Fruit fly (Drosophila melanogaster): ENCODE data around the gene drm.

DNA sequence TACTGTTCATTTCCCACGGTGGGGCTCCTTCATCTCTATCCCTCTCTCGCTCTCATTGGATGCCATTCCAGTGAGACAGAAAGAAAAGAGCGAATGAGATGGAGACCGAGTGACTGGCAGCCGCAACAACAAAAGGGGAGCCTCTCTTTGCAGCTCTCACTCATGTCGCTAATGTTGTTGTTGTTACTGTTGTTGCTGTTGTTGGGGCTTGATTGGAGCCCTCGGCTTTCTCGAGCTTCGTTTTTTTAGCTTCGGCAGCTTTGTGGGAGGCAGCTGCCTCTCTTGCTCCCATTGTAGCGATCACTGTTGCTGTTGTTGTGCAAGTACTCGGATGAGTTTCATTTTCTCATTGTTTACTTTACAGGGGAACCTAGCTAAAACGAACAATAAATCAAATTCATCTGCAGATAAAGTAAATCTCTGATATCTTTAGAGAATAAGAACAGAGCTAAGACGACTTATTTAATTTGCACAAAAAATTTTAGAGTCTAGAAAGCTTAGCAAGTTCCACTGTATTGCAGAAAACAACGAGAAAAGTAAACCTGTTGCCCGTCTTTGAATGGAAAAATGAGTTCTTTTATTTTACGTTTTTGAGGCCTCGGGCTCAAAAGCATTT lies 4.7 kb upstream of the drm start:
- TF ChIP-seq psq (GFP tag; optimal IDR thresholded peaks at IDR 0.05), result peak; percentile 50
- TF ChIP-seq Mio (GFP tag; optimal IDR thresholded peaks at IDR 0.05), result peak; percentile 24
- TF ChIP-seq woc (GFP tag; optimal IDR thresholded peaks at IDR 0.05), result peak; percentile 76
- TF ChIP-seq Dfd (GFP tag; optimal IDR thresholded peaks at IDR 0.05), result no peak
